Fruit fly (Drosophila melanogaster) whole organism, embryonic: ENCODE results near the gene TwdlS.

Source experiments
- Asciz ChIP-seq: fragments of 200-800 bp; sonication (Bioruptor generic); optimal IDR thresholded peaks from 2 replicates; lab custom pipeline; 2017; ENCODE audit warnings: missing biosample characterization, mild to moderate bottlenecking, missing genetic modification characterization, missing genetic modification reagents
- Awh ChIP-seq: fragments of 200-800 bp; sonication (Bioruptor generic); IDR thresholded peaks from 2 replicates; pipeline ENCODE4, ENCODE4 v1.3.6; 2022; ENCODE audit warnings: missing biosample characterization, missing genetic modification characterization
- Blimp-1 ChIP-seq: fragments of 200-800 bp; sonication (Bioruptor generic); optimal IDR thresholded peaks from 3 replicates; lab custom pipeline; 2018; ENCODE audit warnings: missing biosample characterization, missing genetic modification characterization, mild to moderate bottlenecking, moderate library complexity, missing genetic modification reagents
- CG10959 ChIP-seq: fragments of 200-800 bp; sonication (Bioruptor generic); IDR thresholded peaks from 2 replicates; pipeline ENCODE4 v1.3.6; 2022; ENCODE audit warnings: missing biosample characterization, missing genetic modification characterization
- CG12769 ChIP-seq: fragments of 200-800 bp; sonication (Bioruptor generic); optimal IDR thresholded peaks from 2 replicates; lab custom pipeline; 2019; ENCODE audit warnings: missing biosample characterization, mild to moderate bottlenecking, missing genetic modification characterization, moderate library complexity
- CG14050 ChIP-seq: fragments of 200-800 bp; sonication (Bioruptor generic); IDR thresholded peaks from 3 replicates; pipeline ENCODE4 v1.3.6; 2022; ENCODE audit warnings: missing biosample characterization, missing genetic modification characterization
- CG15073 ChIP-seq: fragments of 200-800 bp; sonication (Bioruptor generic); optimal IDR thresholded peaks from 2 replicates; lab custom pipeline; 2016; ENCODE audit warnings: missing biosample characterization, missing genetic modification characterization
- CG17912 ChIP-seq: fragments of 200-800 bp; sonication (Bioruptor generic); optimal IDR thresholded peaks from 2 replicates; lab custom pipeline; 2018; ENCODE audit warnings: missing biosample characterization, mild to moderate bottlenecking, missing genetic modification characterization
- CG2678 ChIP-seq: fragments of 200-800 bp; sonication (Bioruptor generic); optimal IDR thresholded peaks from 3 replicates; lab custom pipeline; 2019; ENCODE audit warnings: missing biosample characterization, mild to moderate bottlenecking, missing genetic modification characterization, moderate library complexity
- CG31365 ChIP-seq: fragments of 200-800 bp; sonication (Bioruptor generic); optimal IDR thresholded peaks from 2 replicates; lab custom pipeline; 2018; ENCODE audit warnings: missing biosample characterization, mild to moderate bottlenecking, missing genetic modification characterization
- CG32532 ChIP-seq: fragments of 200-800 bp; sonication (Bioruptor generic); IDR thresholded peaks from 2 replicates; pipeline ENCODE4 v1.3.6; 2022; ENCODE audit warnings: missing biosample characterization, missing genetic modification characterization
- CG34224 ChIP-seq: fragments of 200-800 bp; sonication (Bioruptor generic); IDR thresholded peaks from 3 replicates; pipeline ENCODE4 v1.3.6; 2022; ENCODE audit warnings: missing biosample characterization, missing genetic modification characterization; ENCODE audit not compliant: partially characterized antibody
- CG4404 ChIP-seq: fragments of 200-800 bp; sonication (Bioruptor generic); IDR thresholded peaks from 2 replicates; pipeline ENCODE4 v1.3.6; 2022; ENCODE audit warnings: missing biosample characterization, missing genetic modification characterization
- CG8944 ChIP-seq: fragments of 200-800 bp; sonication (Bioruptor generic); optimal IDR thresholded peaks from 3 replicates; lab custom pipeline; 2016; ENCODE audit warnings: missing biosample characterization, missing genetic modification characterization
- CG9215 ChIP-seq: fragments of 200-800 bp; sonication (Bioruptor generic); IDR thresholded peaks from 2 replicates; pipeline ENCODE4 v1.3.6; 2022; ENCODE audit warnings: missing biosample characterization, missing genetic modification characterization
- Deaf1 ChIP-seq: fragments of 200-800 bp; optimal IDR thresholded peaks from 3 replicates; lab custom pipeline; 2019; ENCODE audit warnings: missing biosample characterization, mild to moderate bottlenecking, missing genetic modification characterization, moderate library complexity
- Hr78 ChIP-seq, 2 experiments: fragments of 200-800 bp in 1 of 2; fragments of >200 bp in 1 of 2; sonication (Bioruptor generic) in 1 of 2; optimal IDR thresholded peaks; 2 replicates each; lab custom pipeline; 2017 to 2019; ENCODE audit warnings: missing biosample characterization in 2 of 2, missing genetic modification characterization in 2 of 2, mild to moderate bottlenecking in 1 of 2, moderate library complexity in 1 of 2
- Nf-YB ChIP-seq: fragments of 200-800 bp; sonication (Bioruptor generic); optimal IDR thresholded peaks from 3 replicates; lab custom pipeline; 2019; ENCODE audit warnings: missing biosample characterization, mild to moderate bottlenecking, missing genetic modification characterization, moderate library complexity
- Nf-YC ChIP-seq: fragments of 200-800 bp; optimal IDR thresholded peaks from 3 replicates; lab custom pipeline; 2019; ENCODE audit warnings: missing biosample characterization, mild to moderate bottlenecking, missing genetic modification characterization, moderate library complexity
- abd-A ChIP-seq: fragments of 200-800 bp; sonication (Bioruptor generic); optimal IDR thresholded peaks from 3 replicates; lab custom pipeline; 2019; ENCODE audit warnings: missing biosample characterization, mild to moderate bottlenecking, missing genetic modification characterization, moderate library complexity
- amos ChIP-seq: fragments of 200-800 bp; sonication (Bioruptor generic); IDR thresholded peaks from 2 replicates; pipeline ENCODE4 v1.3.6; 2022; ENCODE audit warnings: missing biosample characterization, missing genetic modification characterization; ENCODE audit not compliant: partially characterized antibody
- aop ChIP-seq: fragments of 200-800 bp; sonication (Bioruptor generic); IDR thresholded peaks from 2 replicates; pipeline ENCODE4 v1.3.6; 2022; ENCODE audit warnings: missing biosample characterization, missing genetic modification characterization
- ap ChIP-seq: fragments of 200-800 bp; sonication (Bioruptor generic); IDR thresholded peaks from 2 replicates; pipeline ENCODE4 v1.3.6; 2022; ENCODE audit warnings: missing biosample characterization, missing genetic modification characterization
- chinmo ChIP-seq: fragments of 200-800 bp; sonication (Bioruptor generic); IDR thresholded peaks from 4 replicates; pipeline ENCODE4 v1.3.6; 2022; ENCODE audit warnings: missing biosample characterization, missing genetic modification characterization; ENCODE audit not compliant: partially characterized antibody
- corto ChIP-seq: fragments of 200-800 bp; sonication (Bioruptor generic); optimal IDR thresholded peaks from 2 replicates; lab custom pipeline; 2016; ENCODE audit warnings: missing biosample characterization, mild to moderate bottlenecking, missing genetic modification characterization, moderate library complexity
- dan ChIP-seq: fragments of 200-800 bp; sonication (Bioruptor generic); IDR thresholded peaks from 2 replicates; pipeline ENCODE4 v1.3.6; 2022; ENCODE audit warnings: missing biosample characterization, missing genetic modification characterization
- esg ChIP-seq: fragments of 200-800 bp; sonication (Bioruptor generic); conservative IDR thresholded peaks from 2 replicates; pipeline ENCODE4 v1.3.6; 2022; ENCODE audit warnings: missing biosample characterization, missing genetic modification characterization
- ewg ChIP-seq: fragments of 200-800 bp; sonication (Bioruptor generic); optimal IDR thresholded peaks from 3 replicates; lab custom pipeline; 2017; ENCODE audit warnings: mild to moderate bottlenecking, missing biosample characterization, missing genetic modification reagents, missing genetic modification characterization
- ftz-f1 ChIP-seq: fragments of 200-800 bp; sonication (Bioruptor generic); optimal IDR thresholded peaks from 2 replicates; lab custom pipeline; 2016; ENCODE audit warnings: missing biosample characterization, missing genetic modification characterization
- grn ChIP-seq: fragments of 200-800 bp; sonication (Bioruptor generic); optimal IDR thresholded peaks from 3 replicates; lab custom pipeline; 2017; ENCODE audit warnings: missing biosample characterization, missing genetic modification characterization
- jigr1 ChIP-seq: fragments of 200-800 bp; sonication (Bioruptor generic); IDR thresholded peaks from 3 replicates; pipeline ENCODE4 v1.3.6; 2022; ENCODE audit warnings: missing biosample characterization, missing genetic modification characterization
- knrl ChIP-seq: fragments of 200-800 bp; sonication (Bioruptor generic); IDR thresholded peaks from 3 replicates; pipeline ENCODE4 v1.3.6; 2022; ENCODE audit warnings: missing biosample characterization, missing genetic modification characterization; ENCODE audit not compliant: partially characterized antibody
- oc ChIP-seq: fragments of 200-800 bp; sonication (Bioruptor generic); optimal IDR thresholded peaks from 2 replicates; lab custom pipeline; 2018; ENCODE audit warnings: missing biosample characterization, mild to moderate bottlenecking, missing genetic modification characterization, moderate library complexity
- pb ChIP-seq: fragments of 200-800 bp; sonication (Bioruptor generic); optimal IDR thresholded peaks from 3 replicates; lab custom pipeline; 2016; ENCODE audit warnings: missing biosample characterization, missing genetic modification characterization
- pros ChIP-seq: fragments of 200-800 bp; sonication (Bioruptor generic); optimal IDR thresholded peaks from 3 replicates; lab custom pipeline; 2019; ENCODE audit warnings: missing biosample characterization, mild to moderate bottlenecking, missing genetic modification characterization, moderate library complexity
- salm ChIP-seq: fragments of 200-800 bp; sonication (Bioruptor generic); optimal IDR thresholded peaks from 2 replicates; lab custom pipeline; 2018; ENCODE audit warnings: missing biosample characterization, mild to moderate bottlenecking, missing genetic modification characterization
- scrt ChIP-seq: fragments of 200-800 bp; sonication (Bioruptor generic); optimal IDR thresholded peaks from 2 replicates; lab custom pipeline; 2018; ENCODE audit warnings: missing biosample characterization, mild to moderate bottlenecking, missing genetic modification characterization, moderate library complexity
- sd ChIP-seq: fragments of 200-800 bp; sonication (Bioruptor generic); optimal IDR thresholded peaks from 3 replicates; lab custom pipeline; 2018; ENCODE audit warnings: missing biosample characterization, mild to moderate bottlenecking, missing genetic modification characterization, moderate library complexity
- sens ChIP-seq: fragments of 200-800 bp; sonication (Bioruptor generic); peaks from one replicate; lab custom pipeline; 2016; ENCODE audit warnings: missing biosample characterization, missing genetic modification characterization
- sim ChIP-seq: fragments of 200-800 bp; sonication (Bioruptor generic); IDR thresholded peaks from 2 replicates; pipeline ENCODE4 v1.3.6; 2022; ENCODE audit warnings: missing biosample characterization, missing genetic modification characterization
- sob ChIP-seq: fragments of 200-800 bp; sonication (Bioruptor generic); IDR thresholded peaks from 2 replicates; pipeline ENCODE4 v1.3.6; 2022; ENCODE audit warnings: missing biosample characterization, missing genetic modification characterization
- sqz ChIP-seq: fragments of 200-800 bp; sonication (Bioruptor generic); optimal IDR thresholded peaks from 3 replicates; lab custom pipeline; 2018; ENCODE audit warnings: missing biosample characterization, mild to moderate bottlenecking, missing genetic modification characterization
- sr ChIP-seq: fragments of 200-800 bp; sonication (Bioruptor generic); IDR thresholded peaks from 3 replicates; pipeline ENCODE4 v1.3.6; 2022; ENCODE audit warnings: missing biosample characterization, missing genetic modification characterization
- trem ChIP-seq: fragments of 200-800 bp; optimal IDR thresholded peaks from 3 replicates; lab custom pipeline; 2019; ENCODE audit warnings: missing biosample characterization, mild to moderate bottlenecking, missing genetic modification characterization, moderate library complexity
- unc-4 ChIP-seq: fragments of 200-800 bp; sonication (Bioruptor generic); IDR thresholded peaks from 2 replicates; pipeline ENCODE4 v1.3.6; 2022; ENCODE audit warnings: missing biosample characterization, missing genetic modification characterization; ENCODE audit not compliant: partially characterized antibody
- vvl ChIP-seq: fragments of 200-800 bp; sonication (Bioruptor generic); IDR thresholded peaks from 2 replicates; pipeline ENCODE4 v1.3.6; 2022; ENCODE audit warnings: missing biosample characterization, missing genetic modification characterization

The TwdlS gene

DNA sequence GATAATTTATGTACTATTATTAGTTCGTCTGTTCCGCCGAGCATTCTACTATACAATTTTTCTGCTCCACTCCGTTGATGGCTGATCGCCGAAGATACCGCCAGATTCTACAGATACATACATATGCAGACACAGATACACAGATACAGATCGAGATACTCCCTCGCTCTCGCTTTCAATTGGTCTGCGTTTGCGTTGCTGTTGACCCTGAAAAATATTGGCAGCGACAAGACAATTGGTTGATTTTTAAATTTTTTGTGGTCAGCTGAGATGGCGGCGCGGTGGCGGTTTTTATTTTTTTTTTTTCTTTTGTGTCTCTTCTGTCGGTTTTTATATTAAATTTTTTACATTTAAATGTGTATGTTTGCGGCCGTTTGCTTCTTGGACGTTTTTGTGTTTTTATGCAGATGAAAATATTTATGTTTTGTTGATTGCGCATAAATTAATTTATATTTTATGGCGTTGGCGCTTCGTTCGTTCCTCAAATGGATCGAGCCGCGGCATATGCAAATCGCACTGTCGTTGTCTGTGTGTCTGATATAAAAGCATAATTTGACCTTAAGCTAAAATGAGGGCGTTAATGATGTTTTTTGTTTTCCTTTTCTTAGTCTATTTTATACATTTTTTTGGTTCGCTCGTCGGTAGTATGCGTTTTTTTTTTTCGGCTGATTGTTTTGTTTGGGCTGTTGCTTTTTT is 42.5 kb upstream of the TwdlS start:
- TF ChIP-seq CG9215 (GFP tag; lab: Robert Waterston, UW): no peak
- no peak for TF ChIP-seq CG31365
- no peak for TF ChIP-seq sob (GFP tag; lab: Robert Waterston, UW)
- no peak for TF ChIP-seq trem
- no peak for TF ChIP-seq esg
- TF ChIP-seq knrl (GFP tag; lab: Robert Waterston, UW): no peak
- TF ChIP-seq grn: peak; percentile 15
- TF ChIP-seq vvl: peak; percentile 89
- no peak for TF ChIP-seq CG4404
- TF ChIP-seq CG10959 (GFP tag; lab: Robert Waterston, UW): no peak
- TF ChIP-seq aop (GFP tag; lab: Robert Waterston, UW): no peak
- peak; percentile 91 for TF ChIP-seq abd-A (tag; lab: Kevin White, UChicago)
- no peak for TF ChIP-seq ap (GFP tag; lab: Robert Waterston, UW)
- no peak for TF ChIP-seq CG15073 (GFP tag; lab: Kevin White, UChicago)
- peak; percentile 75 for TF ChIP-seq Awh (GFP tag; lab: Robert Waterston, UW)
- peak; percentile 44 for TF ChIP-seq Blimp-1 (GFP tag; lab: Kevin White, UChicago)
- peak; percentile 7 for TF ChIP-seq salm (tag; lab: Kevin White, UChicago)
- TF ChIP-seq sens: peak; percentile 36
- TF ChIP-seq sd (tag; lab: Kevin White, UChicago): peak; percentile 26
- no peak for TF ChIP-seq CG34224 (GFP tag; lab: Robert Waterston, UW)
- TF ChIP-seq dan: no peak
- no peak for TF ChIP-seq jigr1
- no peak for TF ChIP-seq amos (GFP tag; lab: Robert Waterston, UW)
- TF ChIP-seq CG17912 (GFP tag; lab: Kevin White, UChicago): no peak
- peak; percentile 31 for TF ChIP-seq ftz-f1 (GFP tag; lab: Kevin White, UChicago)
- peak; percentile 55 for TF ChIP-seq Nf-YC
- TF ChIP-seq CG8944 (GFP tag; lab: Kevin White, UChicago): no peak
- peak; percentile 33 for TF ChIP-seq sqz (GFP tag; lab: Kevin White, UChicago)
- TF ChIP-seq pb (GFP tag; lab: Kevin White, UChicago): no peak
- peak; percentile 81; the same call in 1 of the 4 replicates for TF ChIP-seq chinmo (GFP tag; lab: Robert Waterston, UW)
- TF ChIP-seq Nf-YB (GFP tag; lab: Kevin White, UChicago): peak; percentile 22

DNA sequence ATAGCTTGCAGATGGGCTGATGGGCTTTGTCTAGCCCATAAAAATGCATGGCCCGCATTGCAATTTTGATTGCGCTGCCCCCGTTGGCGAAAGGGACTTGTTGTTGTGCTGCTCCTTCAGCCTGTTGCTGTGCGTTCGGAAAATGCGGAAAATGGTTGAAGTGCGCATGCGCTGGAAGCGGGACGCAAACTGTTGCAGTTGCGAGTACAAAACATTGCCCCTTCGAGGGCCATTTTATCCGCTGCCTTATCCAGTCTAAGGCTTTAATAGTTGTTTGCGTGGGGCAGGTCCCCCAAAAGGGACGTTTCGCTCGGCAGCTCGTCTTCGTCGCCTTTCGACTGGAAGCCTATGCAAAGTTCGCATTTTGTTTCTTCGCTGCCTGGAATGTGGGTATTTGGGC is 30.0 kb upstream of the TwdlS start:
- TF ChIP-seq sim (no peak), Deaf1 (tag; lab: Kevin White, UChicago) (peak; percentile 82), CG14050 (no peak), ewg (GFP tag; lab: Kevin White, UChicago) (peak; percentile 70), corto (no peak), unc-4 (GFP tag; lab: Robert Waterston, UW) (no peak), scrt (GFP tag; lab: Kevin White, UChicago) (peak; percentile 97), abd-A (tag; lab: Kevin White, UChicago) (peak; percentile 28)

DNA sequence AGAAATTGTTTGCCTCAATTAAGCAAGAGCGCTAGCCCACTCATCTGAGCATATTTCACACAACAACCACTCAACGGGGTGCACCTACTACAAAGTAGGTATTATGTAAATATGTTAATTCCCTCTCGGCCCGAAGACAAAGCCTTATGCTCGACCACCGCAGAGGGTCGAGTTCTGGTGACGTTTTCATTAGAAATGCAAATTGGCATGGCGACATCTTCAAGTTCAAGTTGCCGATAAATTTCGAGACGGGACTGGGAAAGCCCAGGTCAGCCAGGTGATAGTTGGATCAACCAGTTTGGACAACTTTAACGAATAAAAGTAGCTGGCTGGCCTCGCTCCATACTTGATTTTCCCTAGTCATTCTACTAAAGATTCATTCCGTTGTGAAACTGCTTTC is 21.1 kb upstream of the TwdlS start:
- 0 out of 2 replicates have a peak, but pooled peaks have one; percentile 28 for TF ChIP-seq Awh (GFP tag; lab: Robert Waterston, UW)
- TF ChIP-seq vvl: peak; percentile 72; the same call in 1 of the 2 replicates
- no peak for TF ChIP-seq CG2678
- peak; percentile 67 for TF ChIP-seq pros
- TF ChIP-seq sr (GFP tag; lab: Robert Waterston, UW): peak; percentile 42; the same call in 1 of the 3 replicates
- peak; percentile 41 for TF ChIP-seq oc (tag; lab: Kevin White, UChicago)
- TF ChIP-seq Asciz: no peak
- TF ChIP-seq CG12769 (tag; lab: Kevin White, UChicago): peak; percentile 88
- TF ChIP-seq Hr78 (GFP tag; optimal IDR thresholded peaks at IDR 0.05; lab: Kevin White, UChicago): peak in 1 of 2 experiments; percentile 50
- TF ChIP-seq chinmo (GFP tag; lab: Robert Waterston, UW): peak; percentile 81; the same call in 2 of the 4 replicates
- no peak for TF ChIP-seq CG32532
